Worm (Caenorhabditis elegans): Measurements from ENCODE around the gene Y94H6A.7.
A peak's percentile ranks its signal among the peaks of the same experiment; 100 is the strongest.

Gene Y94H6A.7

ce11 chrIV:2705675-2706074 lies 10.7 kb downstream of the Y94H6A.7 start:
- TF ChIP-seq dve-1 (tag; optimal IDR thresholded peaks at IDR 0.05; ENCODE audit: insufficient read depth) (no peak), lin-1 (GFP tag; IDR thresholded peaks at IDR 0.05) (no peak), snpc-4 (tag; optimal IDR thresholded peaks at IDR 0.05) (no peak), tra-1 (GFP tag; IDR thresholded peaks at IDR 0.05) (no peak), cey-2 (tag; optimal IDR thresholded peaks at IDR 0.05; ENCODE audit: borderline replicate concordance, insufficient read depth) (no peak), aha-1 (tag) (peak; percentile 86), ces-1 (GFP tag; optimal IDR thresholded peaks at IDR 0.05) (no peak), nhr-111 (GFP tag; optimal IDR thresholded peaks at IDR 0.05) (no peak), mxl-2 (GFP tag; conservative IDR thresholded peaks at IDR 0.05) (no peak), ceh-20 (GFP tag; IDR thresholded peaks at IDR 0.05) (no peak), ceh-28 (tag; optimal IDR thresholded peaks at IDR 0.05) (no peak), Y48G9A.11 (GFP tag; IDR thresholded peaks at IDR 0.05) (no peak), unc-62 (GFP tag; optimal IDR thresholded peaks at IDR 0.05 in 1 of 2) (peak in 1 of 2 experiments; percentile 81), unc-62 (tag; optimal IDR thresholded peaks at IDR 0.05) (no peak)

DNA sequence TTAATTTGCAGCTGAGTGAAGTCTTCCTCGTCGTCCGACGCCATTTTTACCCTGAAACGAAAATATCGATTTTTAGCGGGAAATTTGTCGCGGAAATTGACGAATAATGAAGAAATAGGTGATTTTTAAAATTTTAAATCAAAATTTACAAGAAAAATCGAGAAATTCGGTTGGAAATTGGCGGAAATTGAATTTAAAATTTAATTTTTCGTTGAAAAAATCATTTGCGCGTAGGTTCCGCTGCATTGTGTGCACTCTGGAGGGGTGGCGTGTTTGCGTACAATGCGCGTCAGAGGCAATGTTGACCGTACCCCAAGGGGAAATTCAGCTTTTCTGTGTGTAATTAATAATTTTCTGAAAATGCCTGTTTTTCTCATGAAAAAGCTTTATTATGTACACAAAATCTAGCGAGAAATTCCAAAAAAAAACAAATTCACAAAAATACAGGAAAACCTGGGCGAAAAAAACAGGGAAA lies 12.4 kb downstream of the Y94H6A.7 start, which contains the start of gene Y94H6A.5:
Gene Y94H6A.5, minus strand, starts transcription at position 51 of the 475 bp plus-strand sequence.
- TF ChIP-seq fkh-10 (GFP tag; optimal IDR thresholded peaks at IDR 0.05) (no peak), lin-38 (GFP tag; IDR thresholded peaks at IDR 0.05) (peak; percentile 55), lir-3 (tag; optimal IDR thresholded peaks at IDR 0.05) (no peak), rbr-2 (tag; optimal IDR thresholded peaks at IDR 0.05) (peak; percentile 39), jun-1 (tag; optimal IDR thresholded peaks at IDR 0.05) (no peak), nhr-102 (tag; optimal IDR thresholded peaks at IDR 0.05) (peak; percentile 16), ces-1 (GFP tag; optimal IDR thresholded peaks at IDR 0.05) (no peak), skn-1 (tag; optimal IDR thresholded peaks at IDR 0.05) (no peak), tag-97 (GFP tag; IDR thresholded peaks at IDR 0.05) (no peak), ceh-62 (tag; optimal IDR thresholded peaks at IDR 0.05) (no peak), spr-1 (tag; optimal IDR thresholded peaks at IDR 0.05) (no peak), ZK337.2 (GFP tag; IDR thresholded peaks at IDR 0.05) (no peak), vab-7 (GFP tag; IDR thresholded peaks at IDR 0.05) (no peak), mdt-29 (GFP tag; IDR thresholded peaks at IDR 0.05) (no peak), mxl-2 (GFP tag; conservative IDR thresholded peaks at IDR 0.05) (no peak), F10B5.3 (tag; optimal IDR thresholded peaks at IDR 0.05) (no peak), Y5F2A.4 (GFP tag; optimal IDR thresholded peaks at IDR 0.05) (no peak), ZK546.5 (tag; optimal IDR thresholded peaks at IDR 0.05) (no peak), pqm-1 (tag; optimal IDR thresholded peaks at IDR 0.05) (no peak), nhr-111 (GFP tag; optimal IDR thresholded peaks at IDR 0.05) (no peak), mep-1 (tag; optimal IDR thresholded peaks at IDR 0.05) (peak; percentile 45), ceh-82 (tag; optimal IDR thresholded peaks at IDR 0.05) (no peak), nhr-48 (tag; optimal IDR thresholded peaks at IDR 0.05) (no peak), gei-8 (GFP tag; optimal IDR thresholded peaks at IDR 0.05) (no peak), zip-11 (GFP tag; IDR thresholded peaks at IDR 0.05) (no peak), sdz-12 (GFP tag; optimal IDR thresholded peaks at IDR 0.05) (no peak), duxl-1 (tag; optimal IDR thresholded peaks at IDR 0.05; ENCODE audit: poor library complexity) (peak; percentile 27), nhr-41 (GFP tag; IDR thresholded peaks at IDR 0.05) (no peak), snpc-4 (tag; optimal IDR thresholded peaks at IDR 0.05) (no peak), dpl-1 (GFP tag; optimal IDR thresholded peaks at IDR 0.05) (peak; percentile 52), mxl-3 (GFP tag; optimal IDR thresholded peaks at IDR 0.05) (no peak), D1046.2 (GFP tag; IDR thresholded peaks at IDR 0.05) (no peak), unc-130 (GFP tag; optimal IDR thresholded peaks at IDR 0.05) (peak; percentile 30), dmd-8 (GFP tag; IDR thresholded peaks at IDR 0.05) (no peak), mdl-1 (tag; optimal IDR thresholded peaks at IDR 0.05) (no peak), mes-2 (tag; optimal IDR thresholded peaks at IDR 0.05; ENCODE audit: poor library complexity, severe bottlenecking) (peak; percentile 86), zag-1 (tag; optimal IDR thresholded peaks at IDR 0.05) (no peak), F49E8.2 (tag; optimal IDR thresholded peaks at IDR 0.05; ENCODE audit: borderline replicate concordance) (no peak), daf-12 (tag; optimal IDR thresholded peaks at IDR 0.05) (no peak), Y105C5A.15 (GFP tag; IDR thresholded peaks at IDR 0.05) (no peak), hmg-1.1 (GFP tag; IDR thresholded peaks at IDR 0.05) (no peak)

Data from whole organism, L4 larva.